Worm (Caenorhabditis elegans): ENCODE measurements around the gene col-170.

ce11 chrX:6364196-6364595, 32.7 kb downstream of the col-170 start, which contains the start of gene C03B1.4:
- no peak for TF ChIP-seq lin-15B (tag; optimal IDR thresholded peaks at IDR 0.05)
- no peak for TF ChIP-seq ceh-9 (tag; optimal IDR thresholded peaks at IDR 0.05)
- no peak for TF ChIP-seq R02D3.7 (tag; optimal IDR thresholded peaks at IDR 0.05)
- TF ChIP-seq lin-39 (tag; optimal IDR thresholded peaks at IDR 0.05), result no peak
- TF ChIP-seq nhr-12 (tag; optimal IDR thresholded peaks at IDR 0.05), result no peak
- TF ChIP-seq nhr-43 (tag; optimal IDR thresholded peaks at IDR 0.05; ENCODE audit: poor library complexity, severe bottlenecking), result no peak
- TF ChIP-seq ama-1 (optimal IDR thresholded peaks at IDR 0.05), result no peak
- no peak for TF ChIP-seq egl-5 (tag; optimal IDR thresholded peaks at IDR 0.05)
- no peak for TF ChIP-seq daf-12 (tag; optimal IDR thresholded peaks at IDR 0.05)
- no peak for TF ChIP-seq tbx-2 (tag; optimal IDR thresholded peaks at IDR 0.05)
